Fruit fly (Drosophila melanogaster): Measurements from ENCODE around the gene bmm.

DNA sequence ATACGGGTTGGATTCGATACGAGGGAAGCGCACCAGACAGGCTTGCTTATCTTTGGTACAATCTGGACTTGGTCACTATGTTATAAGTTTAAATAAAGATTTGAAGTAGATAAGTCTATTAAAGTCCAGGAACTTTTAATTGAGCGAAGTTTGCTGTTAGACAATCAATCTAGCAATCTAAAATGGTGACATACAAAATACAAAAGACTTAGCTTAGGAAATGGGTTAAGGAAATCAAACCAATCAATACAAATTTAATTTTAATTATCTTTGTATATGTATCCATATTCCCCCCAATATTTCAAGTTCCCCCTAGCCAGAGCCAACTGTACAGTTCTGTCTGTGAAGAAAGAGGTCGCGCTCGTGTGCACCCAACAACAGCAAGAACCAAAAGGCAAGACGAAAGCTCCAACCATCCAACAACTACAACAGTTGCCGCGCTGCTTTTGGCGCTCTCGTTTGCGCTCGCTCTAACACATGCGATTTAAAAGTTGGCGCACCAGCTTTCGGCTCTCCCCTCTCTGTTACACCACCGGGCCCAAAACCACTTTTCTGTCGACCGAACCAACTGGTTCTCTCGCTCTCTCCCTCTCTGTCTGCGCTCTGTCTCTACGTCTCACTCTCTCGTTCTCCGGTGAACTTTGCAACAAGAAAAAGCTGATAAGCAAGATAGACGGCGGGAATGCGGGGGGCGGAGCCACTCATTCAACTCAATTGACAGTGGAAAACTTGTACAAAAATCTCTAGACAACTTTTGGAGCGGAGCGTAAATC, 30.1 kb downstream of the bmm start:
- peak; percentile 88 for TF ChIP-seq CG8301 (tag; optimal IDR thresholded peaks at IDR 0.05)
- peak; percentile 93 for TF ChIP-seq EcR (GFP tag; optimal IDR thresholded peaks at IDR 0.05)
- peak; percentile 81 for TF ChIP-seq CG9948 (tag; optimal IDR thresholded peaks at IDR 0.05)
- peak; percentile 85 for TF ChIP-seq CG17806 (tag; optimal IDR thresholded peaks at IDR 0.05)
- peak; percentile 17 for TF ChIP-seq rn (GFP tag; IDR thresholded peaks at IDR 0.05)
- TF ChIP-seq CG4496 (GFP tag; IDR thresholded peaks at IDR 0.05): peak; percentile 65; the same call in 2 of the 3 replicates

Data from whole organism, pupa.